Worm (Caenorhabditis elegans) whole organism, L4 larva: ENCODE data around the gene nspd-9.

Experiments used
- F49E8.2 ChIP-seq: sonication (generic microtip); optimal IDR thresholded peaks from 2 replicates; lab custom pipeline; 2016; ENCODE audit warnings: missing compliant biosample characterization, mild to moderate bottlenecking, missing genetic modification characterization, borderline replicate concordance
- Y75B8A.6 ChIP-seq: fragments of 200-800 bp; sonication (Bioruptor generic); IDR thresholded peaks from 2 replicates; pipeline ENCODE4 v1.3.6; 2022; ENCODE audit warnings: missing genetic modification reagents, missing genetic modification characterization, missing compliant biosample characterization
- ZK337.2 ChIP-seq: fragments of 200-800 bp; sonication (Bioruptor generic); IDR thresholded peaks from 2 replicates; pipeline ENCODE4 v1.3.6; 2022; ENCODE audit warnings: missing genetic modification reagents, missing genetic modification characterization, missing compliant biosample characterization
- aha-1 ChIP-seq: fragments of 150-350 bp; peaks from one replicate; lab custom pipeline; 2014; ENCODE audit warnings: missing biosample characterization, missing genetic modification characterization
- arid-1 ChIP-seq: fragments of 200-800 bp; sonication (Bioruptor generic); conservative IDR thresholded peaks from 2 replicates; pipeline ENCODE4 v1.3.6; 2022; ENCODE audit warnings: missing genetic modification reagents, missing genetic modification characterization, missing compliant biosample characterization
- ceh-32 ChIP-seq: sonication (generic microtip); optimal IDR thresholded peaks from 2 replicates; lab custom pipeline; 2016; ENCODE audit warnings: mild to moderate bottlenecking, missing genetic modification characterization, missing compliant biosample characterization; ENCODE audit not compliant: poor library complexity
- ctbp-1 ChIP-seq: fragments of 200-800 bp; sonication (Bioruptor generic); IDR thresholded peaks from 2 replicates; pipeline ENCODE4 v1.3.6; 2022; ENCODE audit warnings: missing genetic modification reagents, missing genetic modification characterization, missing compliant biosample characterization
- daf-12 ChIP-seq: fragments of 150-350 bp; optimal IDR thresholded peaks from 2 replicates; lab custom pipeline; 2014; ENCODE audit warnings: missing biosample characterization, missing genetic modification reagents, missing genetic modification characterization
- daf-16 ChIP-seq, 3 experiments: sonication (generic microtip); optimal IDR thresholded peaks; 2 replicates each; lab custom pipeline; 2016 to 2017; ENCODE audit warnings: missing genetic modification characterization in 3 of 3, missing genetic modification reagents in 3 of 3, mild to moderate bottlenecking in 2 of 3, missing compliant biosample characterization in 2 of 3, missing biosample characterization in 1 of 3, moderate library complexity in 1 of 3
- dmd-8 ChIP-seq: fragments of 200-800 bp; sonication (Bioruptor generic); IDR thresholded peaks from 2 replicates; pipeline ENCODE4 v1.3.6; 2022; ENCODE audit warnings: missing genetic modification characterization, missing compliant biosample characterization
- fos-1 ChIP-seq: fragments of 150-350 bp; optimal IDR thresholded peaks from 2 replicates; lab custom pipeline; 2014; ENCODE audit warnings: missing biosample characterization, missing genetic modification characterization
- hlh-30 ChIP-seq: sonication (generic microtip); optimal IDR thresholded peaks from 2 replicates; lab custom pipeline; 2017; ENCODE audit warnings: antibody characterized with exemption, mild to moderate bottlenecking, missing genetic modification characterization, missing compliant biosample characterization; ENCODE audit not compliant: insufficient read depth
- jun-1 ChIP-seq: fragments of 150-350 bp; optimal IDR thresholded peaks from 2 replicates; lab custom pipeline; 2014; ENCODE audit warnings: missing biosample characterization, missing genetic modification reagents, missing genetic modification characterization
- lim-7 ChIP-seq: fragments of 200-800 bp; sonication (Bioruptor generic); IDR thresholded peaks from 2 replicates; pipeline ENCODE4 v1.3.6; 2022; ENCODE audit warnings: missing genetic modification characterization, missing compliant biosample characterization
- lin-29 ChIP-seq: fragments of 200-800 bp; sonication (Bioruptor generic); IDR thresholded peaks from 2 replicates; pipeline ENCODE4 v1.3.6; 2022; ENCODE audit warnings: missing genetic modification reagents, missing genetic modification characterization, missing compliant biosample characterization
- lin-38 ChIP-seq: fragments of 200-800 bp; sonication (Bioruptor generic); IDR thresholded peaks from 2 replicates; pipeline ENCODE4 v1.3.6; 2022; ENCODE audit warnings: missing genetic modification reagents, missing genetic modification characterization, missing compliant biosample characterization
- madf-9 ChIP-seq: fragments of 200-800 bp; sonication (Bioruptor generic); conservative IDR thresholded peaks from 2 replicates; pipeline ENCODE4 v1.3.6; 2022; ENCODE audit warnings: missing genetic modification reagents, missing genetic modification characterization, missing compliant biosample characterization
- nhr-10 ChIP-seq: fragments of 150-350 bp; optimal IDR thresholded peaks from 2 replicates; lab custom pipeline; 2014; ENCODE audit warnings: missing biosample characterization, missing genetic modification characterization
- nhr-11 ChIP-seq: fragments of 150-350 bp; optimal IDR thresholded peaks from 2 replicates; lab custom pipeline; 2014; ENCODE audit warnings: missing biosample characterization, missing genetic modification characterization
- nhr-41 ChIP-seq: fragments of 200-800 bp; sonication (Bioruptor generic); IDR thresholded peaks from 2 replicates; pipeline ENCODE4 v1.3.6; 2022; ENCODE audit warnings: missing genetic modification reagents, missing genetic modification characterization, missing compliant biosample characterization
- nhr-42 ChIP-seq: fragments of 200-800 bp; sonication (Bioruptor generic); IDR thresholded peaks from 2 replicates; pipeline ENCODE4 v1.3.6; 2022; ENCODE audit warnings: missing genetic modification characterization, missing compliant biosample characterization
- nhr-76 ChIP-seq: fragments of 150-350 bp; optimal IDR thresholded peaks from 2 replicates; lab custom pipeline; 2014; ENCODE audit warnings: missing biosample characterization, missing genetic modification characterization
- nhr-77 ChIP-seq: fragments of 150-350 bp; optimal IDR thresholded peaks from 2 replicates; lab custom pipeline; 2014; ENCODE audit warnings: missing biosample characterization, missing genetic modification characterization
- snpc-4 ChIP-seq: fragments of 150-350 bp; optimal IDR thresholded peaks from 2 replicates; lab custom pipeline; 2014; ENCODE audit warnings: missing biosample characterization, missing genetic modification characterization
- tra-1 ChIP-seq: fragments of 200-800 bp; sonication (Bioruptor generic); IDR thresholded peaks from 2 replicates; pipeline ENCODE4 v1.3.6; 2022; ENCODE audit warnings: missing genetic modification reagents, missing genetic modification characterization, missing compliant biosample characterization
- unc-62 ChIP-seq, 3 experiments: fragments of 150-350 bp in 1 of 3; sonication (generic microtip); optimal IDR thresholded peaks in 2 of 3; peaks in 1 of 3; 1 replicate in 1 of 3; 2 replicates in 2 of 3; lab custom pipeline; 2014 to 2017; ENCODE audit warnings: missing biosample characterization in 3 of 3, missing genetic modification characterization in 3 of 3, missing genetic modification reagents in 3 of 3, missing genotype in 1 of 3
- vab-7 ChIP-seq: fragments of 200-800 bp; sonication (Bioruptor generic); IDR thresholded peaks from 2 replicates; pipeline ENCODE4 v1.3.6; 2022; ENCODE audit warnings: missing genetic modification reagents, missing genetic modification characterization, missing compliant biosample characterization
- zfp-2 ChIP-seq: sonication (generic microtip); optimal IDR thresholded peaks from 2 replicates; lab custom pipeline; 2016; ENCODE audit warnings: mild to moderate bottlenecking, missing genetic modification characterization, missing compliant biosample characterization
- zip-2 ChIP-seq: fragments of 150-350 bp; optimal IDR thresholded peaks from 2 replicates; lab custom pipeline; 2014; ENCODE audit warnings: missing biosample characterization, missing genetic modification characterization

Gene nspd-9

ce11 chrIII:4874671-4875070, 44.6 kb upstream of the nspd-9 start, which contains the start of gene C35D10.12:
Gene C35D10.12, minus strand, starts transcription at chrIII:4874771.
- TF ChIP-seq zip-2 (tag; lab: Kevin White, UChicago) (no peak), nhr-41 (GFP tag; lab: Robert Waterston, UW) (no peak), fos-1 (no peak), tra-1 (GFP tag; lab: Robert Waterston, UW) (no peak), aha-1 (tag; lab: Kevin White, UChicago) (no peak), hlh-30 (tag; lab: Kevin White, UChicago) (no peak), zfp-2 (tag; lab: Kevin White, UChicago) (no peak), nhr-11 (no peak), lin-29 (GFP tag; lab: Robert Waterston, UW) (no peak), nhr-76 (tag; lab: Kevin White, UChicago) (no peak)

ce11 chrIII:4873395-4873794, 43.3 kb upstream of the nspd-9 start:
- TF ChIP-seq arid-1 (GFP tag; lab: Robert Waterston, UW) (no peak), aha-1 (tag; lab: Kevin White, UChicago) (peak; percentile 96), zip-2 (tag; lab: Kevin White, UChicago) (no peak)

ce11 chrIII:4870478-4870877, 40.4 kb upstream of the nspd-9 start, which contains the start of gene gipc-1:
Gene gipc-1, plus strand, starts transcription at chrIII:4870778.
- no peak for TF ChIP-seq snpc-4 (tag; lab: Kevin White, UChicago)

ce11 chrIII:4868643-4869042, 38.5 kb upstream of the nspd-9 start, which contains the start of the genes msd-4 and C35D10.3:
Gene msd-4, minus strand, starts transcription at chrIII:4868743.
Gene C35D10.3, plus strand, starts transcription at chrIII:4868921.
- no peak for TF ChIP-seq lim-7 (GFP tag; lab: Robert Waterston, UW)
- TF ChIP-seq daf-16 (GFP tag; optimal IDR thresholded peaks at IDR 0.05; lab: Kevin White, UChicago) = no peak
- TF ChIP-seq daf-16 (tag; optimal IDR thresholded peaks at IDR 0.05; lab: Kevin White, UChicago) = no peak
- TF ChIP-seq vab-7 (GFP tag; lab: Robert Waterston, UW) = no peak
- TF ChIP-seq dmd-8 (GFP tag; lab: Robert Waterston, UW) = no peak
- no peak for TF ChIP-seq nhr-10
- TF ChIP-seq Y75B8A.6 (GFP tag; lab: Robert Waterston, UW) = no peak
- TF ChIP-seq F49E8.2 (tag; lab: Kevin White, UChicago) = no peak
- TF ChIP-seq jun-1 (tag; lab: Kevin White, UChicago) = no peak
- TF ChIP-seq madf-9 = no peak
- no peak for TF ChIP-seq ctbp-1 (GFP tag; lab: Robert Waterston, UW)
- TF ChIP-seq ZK337.2 (GFP tag; lab: Robert Waterston, UW) = no peak
- no peak for TF ChIP-seq daf-12
- no peak for TF ChIP-seq nhr-42 (GFP tag; lab: Robert Waterston, UW)
- TF ChIP-seq, all 104 proteins: peak for 0

- TF ChIP-seq snpc-4 (tag; lab: Kevin White, UChicago) (no peak), lin-38 (no peak), unc-62 (GFP tag; optimal IDR thresholded peaks at IDR 0.05 in 1 of 2; lab: Kevin White, UChicago) (no peak), unc-62 (tag; optimal IDR thresholded peaks at IDR 0.05; lab: Kevin White, UChicago) (no peak), nhr-77 (tag; lab: Kevin White, UChicago) (no peak), ceh-32 (tag; lab: Kevin White, UChicago) (no peak)
These were observed 36.7 kb upstream of the nspd-9 start, which contains the start of gene C35D10.17 for ce11 chrIII:4866762-4867161. Gene C35D10.17, plus strand, starts transcription at chrIII:4867062.

- no peak for TF ChIP-seq nhr-41 (GFP tag; lab: Robert Waterston, UW)
- no peak for TF ChIP-seq hlh-30 (tag; lab: Kevin White, UChicago)
These were observed 33.0 kb upstream of the nspd-9 start, which contains the start of gene coq-8 for ce11 chrIII:4863127-4863526. Gene coq-8, plus strand, starts transcription at chrIII:4863427.
